Worm (Caenorhabditis elegans) whole organism, young adult: ENCODE measurements around the gene arid-1.

Experiments
- B0019.2 ChIP-seq: fragments of 200-800 bp; sonication (Bioruptor generic); conservative IDR thresholded peaks from 2 replicates; pipeline ENCODE4 v1.3.6; 2022; ENCODE audit warnings: missing genetic modification reagents, missing genetic modification characterization, missing compliant biosample characterization
- B0261.1 ChIP-seq: sonication (generic microtip); optimal IDR thresholded peaks from 2 replicates; lab custom pipeline; 2016; ENCODE audit warnings: mild to moderate bottlenecking, missing genetic modification characterization, moderate library complexity, missing compliant biosample characterization
- C06A6.2 ChIP-seq: fragments of 200-800 bp; sonication (Bioruptor generic); conservative IDR thresholded peaks from 2 replicates; pipeline ENCODE4 v1.3.6; 2022; ENCODE audit warnings: missing genetic modification characterization, missing compliant biosample characterization
- F10E7.11 ChIP-seq: sonication (generic microtip); optimal IDR thresholded peaks from 2 replicates; lab custom pipeline; 2017; ENCODE audit warnings: mild to moderate bottlenecking, missing genetic modification characterization, moderate library complexity, missing compliant biosample characterization
- F22D6.2 ChIP-seq: sonication (generic microtip); optimal IDR thresholded peaks from 2 replicates; lab custom pipeline; 2016; ENCODE audit warnings: mild to moderate bottlenecking, missing genetic modification characterization, missing compliant biosample characterization
- F37B4.10 ChIP-seq: fragments of 200-800 bp; sonication (Bioruptor generic); IDR thresholded peaks from 2 replicates; pipeline ENCODE4 v1.3.6; 2022; ENCODE audit warnings: missing genetic modification characterization, missing compliant biosample characterization
- F52B5.7 ChIP-seq: sonication (generic microtip); optimal IDR thresholded peaks from 2 replicates; lab custom pipeline; 2016; ENCODE audit warnings: mild to moderate bottlenecking, missing genetic modification characterization, missing compliant biosample characterization
- F55B11.4 ChIP-seq: sonication (generic microtip); optimal IDR thresholded peaks from 2 replicates; lab custom pipeline; 2016; ENCODE audit warnings: missing compliant biosample characterization, missing genetic modification characterization, borderline replicate concordance; ENCODE audit not compliant: insufficient read depth
- Y53F4B.3 ChIP-seq: fragments of 200-800 bp; sonication (Bioruptor generic); IDR thresholded peaks from 2 replicates; pipeline ENCODE4 v1.3.6; 2022; ENCODE audit warnings: missing genetic modification reagents, missing genetic modification characterization, missing compliant biosample characterization
- Y56A3A.18 ChIP-seq: fragments of 200-800 bp; sonication (Bioruptor generic); IDR thresholded peaks from 2 replicates; pipeline ENCODE4 v1.3.6; 2022; ENCODE audit warnings: missing genetic modification reagents, missing genetic modification characterization, missing compliant biosample characterization
- Y79H2A.3 ChIP-seq: fragments of 200-800 bp; sonication (Bioruptor generic); conservative IDR thresholded peaks from 2 replicates; pipeline ENCODE4 v1.3.6; 2022; ENCODE audit warnings: missing genetic modification reagents, missing genetic modification characterization, missing compliant biosample characterization
- akir-1 ChIP-seq: fragments of 200-800 bp; sonication (Bioruptor generic); optimal IDR thresholded peaks from 2 replicates; lab custom pipeline; 2018; ENCODE audit warnings: mild to moderate bottlenecking, missing genetic modification characterization, moderate library complexity, missing compliant biosample characterization
- ama-1 ChIP-seq, 3 experiments: fragments of 150-350 bp in 1 of 3; sonication (generic microtip) in 2 of 3; optimal IDR thresholded peaks; 2 replicates each; lab custom pipeline; 2014 to 2018; ENCODE audit warnings: missing biosample characterization in 2 of 3, missing genetic modification characterization in 2 of 3, missing genetic modification reagents in 2 of 3
- attf-5 ChIP-seq: fragments of 200-800 bp; sonication (Bioruptor generic); optimal IDR thresholded peaks from 2 replicates; lab custom pipeline; 2018; ENCODE audit warnings: mild to moderate bottlenecking, missing genetic modification characterization, missing compliant biosample characterization
- bed-1 ChIP-seq: fragments of 200-800 bp; sonication (Bioruptor generic); IDR thresholded peaks from 2 replicates; pipeline ENCODE4 v1.3.6; 2022; ENCODE audit warnings: missing genetic modification reagents, missing genetic modification characterization, missing compliant biosample characterization
- ccch-3 ChIP-seq: fragments of 200-800 bp; sonication (Bioruptor generic); optimal IDR thresholded peaks from 2 replicates; lab custom pipeline; 2018; ENCODE audit warnings: mild to moderate bottlenecking, missing genetic modification characterization, missing compliant biosample characterization
- cebp-1 ChIP-seq, 2 experiments: fragments of 200-800 bp in 1 of 2; sonication (Bioruptor generic) in 1 of 2; sonication (generic microtip) in 1 of 2; IDR thresholded peaks in 1 of 2; optimal IDR thresholded peaks in 1 of 2; 2 replicates each; pipeline versions ENCODE4 v1.3.6 to Lab custom; 2017 to 2022; ENCODE audit warnings: missing compliant biosample characterization in 2 of 2, missing genetic modification characterization in 2 of 2, mild to moderate bottlenecking in 1 of 2, missing genetic modification reagents in 1 of 2, moderate library complexity in 1 of 2
- ceh-100 ChIP-seq: fragments of 200-800 bp; sonication (Bioruptor generic); IDR thresholded peaks from 2 replicates; pipeline ENCODE4 v1.3.6; 2022; ENCODE audit warnings: missing genetic modification reagents, missing genetic modification characterization, missing compliant biosample characterization
- ceh-40 ChIP-seq: fragments of 200-800 bp; sonication (Bioruptor generic); IDR thresholded peaks from 2 replicates; pipeline ENCODE4 v1.3.6; 2022; ENCODE audit warnings: missing genetic modification characterization, missing compliant biosample characterization
- egl-44 ChIP-seq: fragments of 200-800 bp; sonication (Bioruptor generic); IDR thresholded peaks from 2 replicates; pipeline ENCODE4 v1.3.6; 2022; ENCODE audit warnings: missing genetic modification reagents, missing genetic modification characterization, missing compliant biosample characterization
- egrh-3 ChIP-seq: fragments of 200-800 bp; sonication (Bioruptor generic); IDR thresholded peaks from 2 replicates; pipeline ENCODE4 v1.3.6; 2022; ENCODE audit warnings: missing genetic modification reagents, missing genetic modification characterization, missing compliant biosample characterization
- fkh-3 ChIP-seq: sonication (generic microtip); optimal IDR thresholded peaks from 2 replicates; lab custom pipeline; 2016; ENCODE audit warnings: mild to moderate bottlenecking, missing genetic modification characterization, missing compliant biosample characterization
- hmg-1.2 ChIP-seq: fragments of 200-800 bp; sonication (Bioruptor generic); IDR thresholded peaks from 2 replicates; pipeline ENCODE4 v1.3.6; 2022; ENCODE audit warnings: missing genetic modification reagents, missing genetic modification characterization, missing compliant biosample characterization
- lin-35 ChIP-seq, 3 experiments: fragments of 150-350 bp in 2 of 3; sonication (generic microtip) in 1 of 3; optimal IDR thresholded peaks; 2 replicates each; lab custom pipeline; 2014 to 2018; ENCODE audit warnings: missing biosample characterization in 3 of 3, missing genetic modification characterization in 3 of 3, missing genetic modification reagents in 3 of 3
- lin-40 ChIP-seq: sonication (generic microtip); optimal IDR thresholded peaks from 2 replicates; lab custom pipeline; 2016; ENCODE audit warnings: missing genetic modification characterization, mild to moderate bottlenecking, missing compliant biosample characterization, missing genotype, missing genetic modification reagents
- lsl-1 ChIP-seq: fragments of 200-800 bp; sonication (Bioruptor generic); optimal IDR thresholded peaks from 2 replicates; lab custom pipeline; 2018; ENCODE audit warnings: mild to moderate bottlenecking, missing genetic modification characterization, moderate library complexity, missing compliant biosample characterization
- lsy-27 ChIP-seq: sonication (generic microtip); optimal IDR thresholded peaks from 2 replicates; lab custom pipeline; 2017; ENCODE audit warnings: missing genetic modification characterization, mild to moderate bottlenecking, missing compliant biosample characterization, antibody characterized with exemption, missing genotype, borderline replicate concordance; ENCODE audit not compliant: insufficient read depth
- madf-3 ChIP-seq: fragments of 200-800 bp; sonication (Bioruptor generic); IDR thresholded peaks from 2 replicates; pipeline ENCODE4 v1.3.6; 2022; ENCODE audit warnings: missing genetic modification reagents, missing genetic modification characterization, missing compliant biosample characterization
- nfya-2 ChIP-seq: fragments of 200-800 bp; sonication (Bioruptor generic); IDR thresholded peaks from 2 replicates; pipeline ENCODE4 v1.3.6; 2022; ENCODE audit warnings: missing genetic modification reagents, missing genetic modification characterization, missing compliant biosample characterization
- pha-4 ChIP-seq: fragments of 150-350 bp; sonication (generic microtip); optimal IDR thresholded peaks from 2 replicates; lab custom pipeline; 2014; ENCODE audit warnings: missing biosample characterization, missing genetic modification reagents, missing genetic modification characterization
- sptf-2 ChIP-seq: fragments of 200-800 bp; sonication (Bioruptor generic); optimal IDR thresholded peaks from 2 replicates; lab custom pipeline; 2018; ENCODE audit warnings: mild to moderate bottlenecking, missing genetic modification characterization, missing compliant biosample characterization
- zfh-2 ChIP-seq: fragments of 200-800 bp; sonication (Bioruptor generic); conservative IDR thresholded peaks from 2 replicates; pipeline ENCODE4 v1.3.6; 2022; ENCODE audit warnings: missing genetic modification reagents, missing genetic modification characterization, missing compliant biosample characterization
- ztf-18 ChIP-seq: sonication (generic microtip); optimal IDR thresholded peaks from 2 replicates; lab custom pipeline; 2016; ENCODE audit warnings: missing genotype, mild to moderate bottlenecking, missing genetic modification characterization, missing compliant biosample characterization
- ztf-28 ChIP-seq: fragments of 200-800 bp; sonication (Bioruptor generic); IDR thresholded peaks from 2 replicates; pipeline ENCODE4 v1.3.6; 2022; ENCODE audit warnings: missing genetic modification reagents, missing genetic modification characterization, missing compliant biosample characterization

Gene arid-1

DNA sequence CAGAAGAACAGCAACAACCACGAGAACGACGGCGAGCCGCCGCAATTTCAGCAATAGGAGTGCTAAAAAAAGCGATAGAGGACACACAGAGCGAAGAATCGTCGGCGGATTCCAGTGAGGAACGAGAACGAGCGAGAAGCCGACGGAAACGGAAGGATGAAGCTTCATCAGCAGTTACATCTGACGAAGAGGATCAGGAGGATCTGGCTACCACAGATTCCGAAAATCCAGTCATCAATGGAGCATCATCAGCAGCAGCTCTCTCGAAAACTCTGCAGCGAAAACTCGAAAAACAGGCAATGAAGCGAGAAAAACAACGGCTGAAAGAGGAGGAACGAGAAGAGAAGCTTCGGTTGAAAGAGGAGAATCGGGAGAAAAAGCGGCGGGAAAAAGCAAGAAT lies 3.5 kb downstream of the arid-1 start:
- TF ChIP-seq lin-35 (GFP tag; optimal IDR thresholded peaks at IDR 0.05; lab: Kevin White, UChicago) (no peak), nfya-2 (GFP tag; lab: Robert Waterston, UW) (no peak), F22D6.2 (no peak), Y79H2A.3 (GFP tag; lab: Robert Waterston, UW) (no peak), B0261.1 (tag; lab: Kevin White, UChicago) (no peak), Y56A3A.18 (GFP tag; lab: Robert Waterston, UW) (no peak), ceh-100 (no peak), egl-44 (GFP tag; lab: Robert Waterston, UW) (no peak), ztf-28 (GFP tag; lab: Robert Waterston, UW) (no peak), lsy-27 (tag; lab: Kevin White, UChicago) (no peak), F10E7.11 (tag; lab: Kevin White, UChicago) (no peak), B0019.2 (GFP tag; lab: Robert Waterston, UW) (no peak), lin-40 (tag; lab: Kevin White, UChicago) (no peak), ccch-3 (GFP tag; lab: Kevin White, UChicago) (no peak), F55B11.4 (tag; lab: Kevin White, UChicago) (no peak), ceh-40 (GFP tag; lab: Robert Waterston, UW) (no peak), akir-1 (no peak), sptf-2 (no peak), cebp-1 (GFP tag; IDR thresholded peaks at IDR 0.05; lab: Robert Waterston, UW) (no peak), cebp-1 (tag; optimal IDR thresholded peaks at IDR 0.05; lab: Kevin White, UChicago) (no peak)

- TF ChIP-seq zfh-2 (GFP tag; lab: Robert Waterston, UW) = peak; percentile 85
- no peak for TF ChIP-seq ztf-18
- 0 out of 2 replicates have a peak, but pooled peaks have one; percentile 20 for TF ChIP-seq F37B4.10
- no peak for TF ChIP-seq hmg-1.2 (GFP tag; lab: Robert Waterston, UW)
- TF ChIP-seq egrh-3 (GFP tag; lab: Robert Waterston, UW) = peak; percentile 47; the same call in 1 of the 2 replicates
- no peak for TF ChIP-seq F22D6.2
- no peak for TF ChIP-seq ama-1 (optimal IDR thresholded peaks at IDR 0.05; lab: Kevin White, UChicago)
- TF ChIP-seq ama-1 (GFP tag; optimal IDR thresholded peaks at IDR 0.05; lab: Kevin White, UChicago) = no peak
- TF ChIP-seq fkh-3 (tag; lab: Kevin White, UChicago) = no peak
- TF ChIP-seq, all 124 proteins: peak for 3
These were observed 8.8 kb downstream of the arid-1 start for ce11 chrV:194760-195159.

DNA sequence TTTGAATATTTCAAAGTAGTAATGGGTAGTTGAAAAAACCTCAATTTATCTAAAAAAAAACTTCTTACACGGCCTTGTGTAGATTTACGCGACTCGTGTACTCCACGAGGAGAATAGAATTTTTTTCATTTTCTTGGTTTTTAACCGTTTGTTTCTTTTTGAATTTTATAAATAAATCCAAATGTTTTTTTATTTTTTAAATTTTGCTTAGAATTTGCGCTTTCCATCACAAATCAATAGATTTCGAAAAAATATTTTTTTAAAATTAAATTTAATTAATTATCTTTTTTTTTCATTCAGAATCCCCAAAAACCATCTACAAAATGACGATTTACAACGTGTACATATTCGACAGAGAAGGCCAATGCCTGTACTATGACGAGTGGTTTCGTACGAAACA lies 15.3 kb downstream of the arid-1 start, which contains the start of gene trpp-1:
Gene trpp-1, plus strand, starts transcription at position 301 of the 400 bp plus-strand sequence.
- TF ChIP-seq attf-5 (GFP tag; lab: Kevin White, UChicago) (no peak), pha-4 (no peak), F22D6.2 (no peak), hmg-1.2 (GFP tag; lab: Robert Waterston, UW) (no peak), Y53F4B.3 (GFP tag; lab: Robert Waterston, UW) (no peak), lsl-1 (GFP tag; lab: Kevin White, UChicago) (no peak), madf-3 (GFP tag; lab: Robert Waterston, UW) (no peak), egrh-3 (GFP tag; lab: Robert Waterston, UW) (no peak), C06A6.2 (GFP tag; lab: Robert Waterston, UW) (no peak), F52B5.7 (tag; lab: Kevin White, UChicago) (no peak), bed-1 (GFP tag; lab: Robert Waterston, UW) (no peak)
